Worm (Caenorhabditis elegans): Measurements from ENCODE around the gene swsn-1.
A peak's percentile ranks its signal among the peaks of the same experiment; 100 is the strongest.

swsn-1 gene

ce11 chrV:20192102-20192880 is 57.0 kb downstream of the swsn-1 start, which contains the start of the genes fbxa-115 and Y113G7B.27:
fbxa-115 (minus strand) TSS chrV:20192152.
Y113G7B.27 (plus strand) TSS chrV:20192830.
- TF ChIP-seq skn-1 (tag; optimal IDR thresholded peaks at IDR 0.05) (peak; percentile 78), ztf-11 (tag; optimal IDR thresholded peaks at IDR 0.05) (no peak)

Measured in whole organism, L2 larva.